Fruit fly (Drosophila melanogaster): ENCODE measurements around the gene beg.

beg gene

DNA sequence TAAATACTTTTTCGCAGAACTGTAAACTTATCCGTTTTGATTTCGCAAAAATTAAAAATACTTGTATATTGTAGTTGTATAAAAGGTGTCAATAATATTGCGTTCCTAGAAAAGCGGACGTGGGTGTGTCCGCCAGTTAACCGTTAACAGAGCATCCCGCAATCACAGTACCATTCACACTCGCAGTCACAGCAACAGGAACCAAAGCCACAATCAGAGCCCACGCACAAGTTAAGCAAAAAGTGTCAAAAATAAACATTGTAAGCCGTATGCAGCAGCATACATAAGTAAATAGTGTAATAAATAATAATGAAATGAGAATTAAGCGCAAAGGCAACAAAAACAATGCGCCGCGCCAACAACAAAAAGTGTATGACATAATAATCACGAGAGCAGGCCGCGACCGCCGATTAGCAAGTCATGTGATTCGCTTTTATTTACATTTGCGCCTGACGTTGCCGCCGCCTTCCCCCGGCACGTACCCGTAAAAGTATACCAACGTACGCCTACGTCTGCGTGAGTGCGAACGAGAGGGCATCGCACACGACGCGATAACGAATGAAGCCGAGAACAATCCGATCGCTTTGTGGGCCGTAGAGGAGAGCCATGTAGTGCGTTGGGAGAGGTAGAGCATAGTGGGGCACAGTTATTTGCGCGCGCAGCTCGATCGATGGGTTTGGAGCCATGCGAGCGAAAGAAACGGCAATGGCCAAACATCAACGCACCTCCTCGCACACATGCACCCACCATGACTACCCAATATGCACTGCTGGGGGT lies 25.6 kb upstream of the beg start (continued):
- TF ChIP-seq CG30431 (GFP tag; optimal IDR thresholded peaks at IDR 0.05) (peak; percentile 6), zfh1 (GFP tag; IDR thresholded peaks at IDR 0.05) (peak; percentile 51), gsb (GFP tag; IDR thresholded peaks at IDR 0.05) (0 out of 2 replicates have a peak, but pooled peaks have one; percentile 33), luna (GFP tag; optimal IDR thresholded peaks at IDR 0.05) (no peak), Usf (GFP tag; optimal IDR thresholded peaks at IDR 0.05) (no peak), CG18262 (tag; optimal IDR thresholded peaks at IDR 0.05) (peak; percentile 0), CG17912 (GFP tag; optimal IDR thresholded peaks at IDR 0.05) (no peak), CG7987 (GFP tag; optimal IDR thresholded peaks at IDR 0.05) (peak; percentile 82), slp2 (GFP tag; optimal IDR thresholded peaks at IDR 0.05) (no peak), bigmax (GFP tag; optimal IDR thresholded peaks at IDR 0.05) (no peak), CG13296 (GFP tag; optimal IDR thresholded peaks at IDR 0.05) (peak; percentile 62), CG17186 (GFP tag; optimal IDR thresholded peaks at IDR 0.05) (no peak), CG33557 (GFP tag; optimal IDR thresholded peaks at IDR 0.05) (peak; percentile 11), en (GFP tag; optimal IDR thresholded peaks at IDR 0.05) (no peak), CG10274 (GFP tag; optimal IDR thresholded peaks at IDR 0.05) (no peak), CoRest (tag; optimal IDR thresholded peaks at IDR 0.05) (peak; percentile 0), CG14667 (GFP tag; IDR thresholded peaks at IDR 0.05) (no peak), CG2875 (GFP tag; optimal IDR thresholded peaks at IDR 0.05) (no peak), pum (GFP tag; optimal IDR thresholded peaks at IDR 0.05) (no peak), CG4707 (GFP tag; optimal IDR thresholded peaks at IDR 0.05) (no peak), CG10654 (GFP tag; optimal IDR thresholded peaks at IDR 0.05) (no peak), CG18011 (GFP tag; optimal IDR thresholded peaks at IDR 0.05) (no peak), wek (GFP tag; optimal IDR thresholded peaks at IDR 0.05) (peak; percentile 14), CG1603 (tag; optimal IDR thresholded peaks at IDR 0.05) (peak; percentile 34), tio (GFP tag; optimal IDR thresholded peaks at IDR 0.05) (peak; percentile 52), ranshi (GFP tag; IDR thresholded peaks at IDR 0.05) (0 out of 2 replicates have a peak, but pooled peaks have one; percentile 26), tin (GFP tag; optimal IDR thresholded peaks at IDR 0.05) (no peak), CG11247 (GFP tag; IDR thresholded peaks at IDR 0.05) (peak; percentile 42; the same call in 1 of the 2 replicates), CG17385 (GFP tag; optimal IDR thresholded peaks at IDR 0.05) (peak; percentile 21), CG1529 (GFP tag; optimal IDR thresholded peaks at IDR 0.05) (no peak), CG8359 (GFP tag; optimal IDR thresholded peaks at IDR 0.05; ENCODE audit: borderline replicate concordance) (no peak), dati (GFP tag; IDR thresholded peaks at IDR 0.05) (no peak), CG4328 (GFP tag; optimal IDR thresholded peaks at IDR 0.05) (peak; percentile 31), slbo (GFP tag; IDR thresholded peaks at IDR 0.05) (peak; percentile 63), CG5953 (GFP tag; IDR thresholded peaks at IDR 0.05) (0 out of 2 replicates have a peak, but pooled peaks have one; percentile 10), HLH4C (GFP tag; IDR thresholded peaks at IDR 0.05; ENCODE audit: partially characterized antibody) (no peak), Ssrp (tag; optimal IDR thresholded peaks at IDR 0.05) (peak; percentile 52), CG12769 (tag; optimal IDR thresholded peaks at IDR 0.05) (peak; percentile 98), CG43689 (GFP tag; IDR thresholded peaks at IDR 0.05) (no peak), sens (GFP tag) (peak; percentile 85), CG8290 (GFP tag; optimal IDR thresholded peaks at IDR 0.05) (peak; percentile 39), CG8290 (tag; optimal IDR thresholded peaks at IDR 0.05) (peak; percentile 10 to 87), cato (GFP tag; optimal IDR thresholded peaks at IDR 0.05; ENCODE audit: borderline replicate concordance) (no peak), Atf-2 (GFP tag; optimal IDR thresholded peaks at IDR 0.05) (no peak), Atf3 (GFP tag; optimal IDR thresholded peaks at IDR 0.05) (no peak), CG11398 (GFP tag; optimal IDR thresholded peaks at IDR 0.05) (no peak), Taf1 (GFP tag; IDR thresholded peaks at IDR 0.05) (peak; percentile 5; the same call in 1 of the 2 replicates), YL-1 (GFP tag; optimal IDR thresholded peaks at IDR 0.05) (no peak), CG6175 (GFP tag; IDR thresholded peaks at IDR 0.05) (peak; percentile 92), vfl (GFP tag; optimal IDR thresholded peaks at IDR 0.05) (no peak)

Measured in whole organism, embryonic.